Worm (Caenorhabditis elegans): ENCODE measurements around the gene bus-8B.

Gene bus-8B

DNA sequence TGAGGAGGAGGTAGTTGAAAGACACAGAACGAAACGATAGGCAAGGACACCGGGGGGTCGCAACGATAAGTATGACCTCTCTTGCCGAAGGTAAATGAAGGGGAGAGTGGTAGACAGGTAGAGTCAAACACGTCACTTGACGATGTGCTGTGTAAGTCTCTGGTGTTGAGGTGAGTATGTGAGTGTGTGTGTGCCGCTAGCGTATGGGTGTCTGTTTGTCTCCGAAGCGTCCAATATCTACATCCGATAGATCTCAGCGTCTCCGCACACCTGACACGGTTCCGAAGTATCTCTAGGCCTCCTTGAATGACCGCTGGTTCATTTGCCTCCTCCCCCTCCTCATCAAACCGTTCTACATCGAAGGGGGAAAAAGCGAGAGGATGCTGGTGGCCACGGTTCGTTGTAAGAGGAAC, 18.0 kb upstream of the bus-8B start (continued):
- TF ChIP-seq ham-2 (GFP tag; optimal IDR thresholded peaks at IDR 0.05) = peak; percentile 95
- peak; percentile 38 for TF ChIP-seq cnd-1 (tag; optimal IDR thresholded peaks at IDR 0.05)
- no peak for TF ChIP-seq sem-2 (GFP tag; optimal IDR thresholded peaks at IDR 0.05)
- TF ChIP-seq mls-2 (tag; optimal IDR thresholded peaks at IDR 0.05) = peak; percentile 72
- TF ChIP-seq snpc-4 (tag; optimal IDR thresholded peaks at IDR 0.05) = no peak
- no peak for TF ChIP-seq ceh-83 (GFP tag; optimal IDR thresholded peaks at IDR 0.05)
- TF ChIP-seq M03D4.4 (tag; optimal IDR thresholded peaks at IDR 0.05) = peak; percentile 28

DNA sequence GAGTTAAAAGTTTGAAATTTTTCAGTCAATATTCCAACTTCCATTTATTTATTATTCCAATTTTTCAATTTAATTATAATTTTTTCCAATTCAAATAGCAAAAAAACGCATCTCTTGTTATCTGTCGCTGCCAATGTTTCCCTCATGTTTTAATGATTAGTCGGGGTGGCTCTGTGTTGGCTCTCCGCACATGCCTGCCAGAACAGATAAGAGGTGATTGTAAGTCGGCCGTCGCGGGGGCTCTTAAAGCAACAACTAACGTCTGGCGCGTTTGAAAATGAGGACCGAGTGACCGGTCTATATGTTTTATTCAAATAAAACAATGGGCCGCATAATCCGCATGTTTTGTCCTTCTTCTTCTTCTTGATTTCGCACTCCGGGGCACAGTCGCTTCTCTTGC, 16.8 kb upstream of the bus-8B start:
- TF ChIP-seq M03D4.4 (tag; optimal IDR thresholded peaks at IDR 0.05) (no peak), zip-8 (tag; optimal IDR thresholded peaks at IDR 0.05) (no peak), drap-1 (GFP tag; optimal IDR thresholded peaks at IDR 0.05) (no peak), ztf-11 (tag; optimal IDR thresholded peaks at IDR 0.05) (no peak), flh-1 (GFP tag; optimal IDR thresholded peaks at IDR 0.05) (no peak), nhr-12 (tag; optimal IDR thresholded peaks at IDR 0.05) (no peak), ceh-43 (GFP tag; optimal IDR thresholded peaks at IDR 0.05) (no peak), cnd-1 (tag; optimal IDR thresholded peaks at IDR 0.05) (no peak), pha-4 (tag; optimal IDR thresholded peaks at IDR 0.05) (no peak), ces-1 (GFP tag; optimal IDR thresholded peaks at IDR 0.05) (no peak), bed-3 (GFP tag; optimal IDR thresholded peaks at IDR 0.05) (no peak), sem-2 (GFP tag; optimal IDR thresholded peaks at IDR 0.05) (no peak), unc-39 (tag; optimal IDR thresholded peaks at IDR 0.05) (no peak), lin-13 (tag; optimal IDR thresholded peaks at IDR 0.05) (no peak), unc-62 (GFP tag; optimal IDR thresholded peaks at IDR 0.05) (no peak), mls-2 (tag; optimal IDR thresholded peaks at IDR 0.05) (no peak), nhr-2 (tag; optimal IDR thresholded peaks at IDR 0.05) (no peak), elt-3 (tag; optimal IDR thresholded peaks at IDR 0.05) (no peak), tbx-8 (GFP tag; optimal IDR thresholded peaks at IDR 0.05) (no peak)

DNA sequence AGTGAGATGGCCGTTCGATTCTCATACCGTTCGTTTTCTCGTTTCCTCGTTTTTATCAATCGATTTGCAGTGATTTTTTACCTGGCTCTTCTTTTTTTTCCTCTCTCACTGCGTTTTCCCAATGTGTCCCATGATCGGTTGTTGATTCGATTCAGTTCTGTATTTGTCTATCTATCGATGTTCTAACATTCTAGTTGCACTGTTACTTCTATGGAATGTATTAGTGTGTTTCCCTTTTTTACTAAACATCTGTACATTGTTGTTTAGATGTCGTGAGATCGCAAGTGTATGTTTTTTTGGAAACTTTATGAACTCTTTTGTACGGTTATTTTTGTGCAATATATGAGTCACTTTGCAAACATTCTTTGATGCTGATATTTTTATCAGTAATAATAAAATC, 15.5 kb upstream of the bus-8B start:
- TF ChIP-seq lin-32 (GFP tag; optimal IDR thresholded peaks at IDR 0.05) = no peak
- no peak for TF ChIP-seq ham-2 (GFP tag; optimal IDR thresholded peaks at IDR 0.05)
- no peak for TF ChIP-seq snpc-4 (tag; optimal IDR thresholded peaks at IDR 0.05)
- TF ChIP-seq cnd-1 (tag; optimal IDR thresholded peaks at IDR 0.05) = no peak
- no peak for TF ChIP-seq lin-13 (tag; optimal IDR thresholded peaks at IDR 0.05)
- TF ChIP-seq elt-1 (tag; optimal IDR thresholded peaks at IDR 0.05; ENCODE audit: borderline replicate concordance, insufficient read depth) = no peak
- no peak for TF ChIP-seq pha-4 (tag; optimal IDR thresholded peaks at IDR 0.05)
- TF ChIP-seq ceh-39 (tag; optimal IDR thresholded peaks at IDR 0.05) = no peak
- TF ChIP-seq unc-120 (tag; optimal IDR thresholded peaks at IDR 0.05; ENCODE audit: poor library complexity, severe bottlenecking) = no peak

DNA sequence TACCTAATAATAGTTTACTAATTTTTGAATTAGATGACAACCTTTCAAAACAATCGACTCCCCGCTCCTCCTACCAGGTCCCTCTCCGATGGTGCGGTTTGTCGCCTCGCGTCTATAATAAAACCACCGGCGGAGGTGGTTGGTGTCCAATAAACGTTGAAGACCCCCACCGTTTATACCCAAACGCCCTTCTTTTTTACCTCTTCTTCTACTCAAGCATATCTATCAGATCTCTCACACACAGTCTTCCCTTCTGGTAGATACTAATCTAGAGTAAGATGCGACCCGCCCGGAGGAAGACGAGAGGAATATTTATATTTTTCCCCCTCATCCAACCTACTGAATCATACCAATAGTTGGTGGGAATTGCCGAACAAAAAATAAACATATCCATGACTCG, 14.3 kb upstream of the bus-8B start:
- TF ChIP-seq mab-5 (tag; optimal IDR thresholded peaks at IDR 0.05) (no peak), elt-1 (tag; optimal IDR thresholded peaks at IDR 0.05; ENCODE audit: borderline replicate concordance, insufficient read depth) (peak; percentile 39)

DNA sequence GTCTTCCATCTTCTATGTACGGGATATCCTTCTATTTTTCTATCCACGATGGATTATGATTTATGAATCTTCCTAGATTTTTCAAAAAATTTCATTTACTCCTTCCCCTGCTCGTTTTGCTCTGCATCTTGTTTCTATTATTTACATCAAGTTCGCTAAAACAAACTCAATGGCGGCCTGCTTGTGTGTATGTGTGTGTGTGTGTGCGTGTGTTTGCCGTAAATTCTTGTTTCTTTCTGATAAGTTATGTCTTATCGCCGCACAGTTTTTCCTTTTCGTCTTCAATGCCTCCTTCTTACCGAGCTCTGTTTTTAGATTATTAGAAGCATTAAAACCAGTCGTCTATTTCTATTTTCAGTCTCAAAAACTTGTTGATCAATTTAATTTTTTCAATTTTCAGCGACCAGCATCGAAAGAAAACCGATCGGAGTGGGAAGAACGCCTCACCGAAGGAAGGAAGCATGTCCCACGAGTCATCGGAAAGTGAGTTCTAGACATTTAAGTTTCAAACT, 13.8 kb upstream of the bus-8B start, which contains the start of gene dlg-1:
Gene dlg-1 (plus strand): TSS at position 401 of the 512 bp plus-strand sequence.
- TF ChIP-seq pha-4 (tag; optimal IDR thresholded peaks at IDR 0.05) (peak; percentile 9), sem-2 (GFP tag; optimal IDR thresholded peaks at IDR 0.05) (no peak)

DNA sequence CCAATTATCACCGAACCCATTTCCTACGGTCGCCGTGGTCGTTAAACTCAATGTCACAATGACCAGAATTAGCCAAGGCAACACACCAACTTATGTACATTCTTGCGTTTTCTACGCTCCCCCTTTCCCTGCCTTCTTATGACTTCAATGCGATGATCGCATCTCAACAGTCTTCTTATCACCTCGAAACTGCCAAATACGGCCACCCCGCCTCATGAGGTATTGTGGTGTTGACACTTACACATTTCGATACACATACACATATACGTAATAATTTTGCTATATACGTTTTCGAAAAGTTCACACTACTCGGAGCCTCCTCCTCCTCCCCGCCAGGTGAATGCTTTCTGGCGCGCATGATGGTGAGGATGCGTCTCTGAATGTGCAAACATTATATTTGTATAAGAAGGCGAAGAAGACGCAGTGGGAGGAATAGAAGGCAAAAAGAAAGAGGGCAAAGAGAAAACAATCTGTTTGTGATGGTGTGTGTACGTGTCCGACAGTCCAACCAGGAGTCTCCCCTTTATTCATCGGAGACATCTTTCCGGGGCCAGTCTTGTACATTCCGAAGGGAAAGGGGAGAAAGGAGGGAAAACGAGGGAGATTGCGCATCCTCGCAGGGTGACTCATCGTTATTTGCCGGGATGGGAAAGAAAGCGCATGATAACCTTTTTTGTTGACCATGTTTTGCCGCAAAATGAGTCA, 13.1 kb upstream of the bus-8B start:
- TF ChIP-seq ztf-11 (tag; optimal IDR thresholded peaks at IDR 0.05) = peak; percentile 3
- peak; percentile 1 for TF ChIP-seq ham-2 (GFP tag; optimal IDR thresholded peaks at IDR 0.05)
- peak; percentile 11 for TF ChIP-seq mep-1 (tag; optimal IDR thresholded peaks at IDR 0.05)
- TF ChIP-seq pha-4 (tag; optimal IDR thresholded peaks at IDR 0.05) = peak; percentile 29
- peak; percentile 7 for TF ChIP-seq nhr-2 (tag; optimal IDR thresholded peaks at IDR 0.05)
- TF ChIP-seq ceh-43 (GFP tag; optimal IDR thresholded peaks at IDR 0.05) = no peak
- no peak for TF ChIP-seq tbx-8 (GFP tag; optimal IDR thresholded peaks at IDR 0.05)
- TF ChIP-seq nhr-237 (tag; optimal IDR thresholded peaks at IDR 0.05) = peak; percentile 7
- TF ChIP-seq blmp-1 (tag; optimal IDR thresholded peaks at IDR 0.05) = peak; percentile 72
- TF ChIP-seq lin-13 (tag; optimal IDR thresholded peaks at IDR 0.05) = no peak
- peak; percentile 33 for TF ChIP-seq mls-2 (tag; optimal IDR thresholded peaks at IDR 0.05)
- no peak for TF ChIP-seq unc-39 (tag; optimal IDR thresholded peaks at IDR 0.05)
